Fruit fly (Drosophila melanogaster) whole organism, embryonic: Measurements from ENCODE around the gene mldr.

Experiments
- Ada2b ChIP-seq: fragments of 200-800 bp; sonication (Bioruptor generic); IDR thresholded peaks from 2 replicates; pipeline ENCODE4 v1.3.6; 2022; ENCODE audit warnings: missing biosample characterization, missing genetic modification characterization
- Atf-2 ChIP-seq: fragments of 200-800 bp; sonication (Bioruptor generic); optimal IDR thresholded peaks from 2 replicates; lab custom pipeline; 2016; ENCODE audit warnings: missing biosample characterization, missing genetic modification characterization
- C15 ChIP-seq: fragments of 200-800 bp; sonication (Bioruptor generic); IDR thresholded peaks from 3 replicates; pipeline ENCODE4 v1.3.6; 2022; ENCODE audit warnings: missing biosample characterization, missing genetic modification characterization
- CG10274 ChIP-seq: fragments of 200-800 bp; sonication (Bioruptor generic); optimal IDR thresholded peaks from 3 replicates; lab custom pipeline; 2017; ENCODE audit warnings: missing biosample characterization, mild to moderate bottlenecking, missing genetic modification characterization
- CG11723 ChIP-seq: fragments of 200-800 bp; sonication (Bioruptor generic); optimal IDR thresholded peaks from 2 replicates; lab custom pipeline; 2017; ENCODE audit warnings: missing biosample characterization, mild to moderate bottlenecking, missing genetic modification characterization
- CG12071 ChIP-seq: fragments of 200-800 bp; sonication (Bioruptor generic); optimal IDR thresholded peaks from 3 replicates; lab custom pipeline; 2018; ENCODE audit warnings: missing biosample characterization, mild to moderate bottlenecking, missing genetic modification characterization
- CG13287 ChIP-seq: fragments of 200-800 bp; sonication (Bioruptor generic); IDR thresholded peaks from 2 replicates; pipeline ENCODE4 v1.3.6; 2022; ENCODE audit warnings: missing biosample characterization, missing genetic modification characterization; ENCODE audit not compliant: partially characterized antibody
- CG13894 ChIP-seq: fragments of 200-800 bp; sonication (Bioruptor generic); optimal IDR thresholded peaks from 3 replicates; lab custom pipeline; 2018; ENCODE audit warnings: missing biosample characterization, mild to moderate bottlenecking, missing genetic modification characterization, moderate library complexity
- CG1529 ChIP-seq: fragments of 200-800 bp; sonication (Bioruptor generic); optimal IDR thresholded peaks from 3 replicates; lab custom pipeline; 2018; ENCODE audit warnings: missing biosample characterization, missing genetic modification characterization
- CG17328 ChIP-seq: fragments of 200-800 bp; sonication (Bioruptor generic); IDR thresholded peaks from 2 replicates; pipeline ENCODE4 v1.3.6; 2022; ENCODE audit warnings: missing biosample characterization, missing genetic modification characterization
- CG30020 ChIP-seq: fragments of 200-800 bp; optimal IDR thresholded peaks from 2 replicates; lab custom pipeline; 2019; ENCODE audit warnings: missing biosample characterization, mild to moderate bottlenecking, missing genetic modification characterization, moderate library complexity
- CG3065 ChIP-seq: fragments of 200-800 bp; sonication (Bioruptor generic); optimal IDR thresholded peaks from 2 replicates; lab custom pipeline; 2016; ENCODE audit warnings: missing biosample characterization, missing genetic modification characterization
- CG31224 ChIP-seq: fragments of 200-800 bp; sonication (Bioruptor generic); IDR thresholded peaks from 2 replicates; pipeline ENCODE4 v1.3.6; 2022; ENCODE audit warnings: missing biosample characterization, missing genetic modification characterization
- CG3281 ChIP-seq: fragments of 200-800 bp; sonication (Bioruptor generic); optimal IDR thresholded peaks from 3 replicates; lab custom pipeline; 2017; ENCODE audit warnings: missing biosample characterization, mild to moderate bottlenecking, missing genetic modification characterization
- CG4360 ChIP-seq: fragments of 200-800 bp; sonication (Bioruptor generic); IDR thresholded peaks from 2 replicates; pipeline ENCODE4 v1.3.6; 2022; ENCODE audit warnings: missing biosample characterization, missing genetic modification characterization
- CG43689 ChIP-seq: fragments of 200-800 bp; sonication (Bioruptor generic); IDR thresholded peaks from 2 replicates; pipeline ENCODE4 v1.3.6; 2022; ENCODE audit warnings: missing biosample characterization, missing genetic modification characterization
- CG5180 ChIP-seq: fragments of 200-800 bp; sonication (Bioruptor generic); optimal IDR thresholded peaks from 3 replicates; lab custom pipeline; 2017; ENCODE audit warnings: missing biosample characterization, missing genetic modification characterization, mild to moderate bottlenecking, moderate library complexity, missing genetic modification reagents
- CG6683 ChIP-seq: fragments of 200-800 bp; sonication (Bioruptor generic); optimal IDR thresholded peaks from 2 replicates; lab custom pipeline; 2017; ENCODE audit warnings: missing biosample characterization, mild to moderate bottlenecking, missing genetic modification characterization, missing genetic modification reagents
- CG7556 ChIP-seq: fragments of 200-800 bp; sonication (Bioruptor generic); optimal IDR thresholded peaks from 2 replicates; lab custom pipeline; 2017; ENCODE audit warnings: missing biosample characterization, mild to moderate bottlenecking, missing genetic modification characterization
- CG8388 ChIP-seq: fragments of 200-800 bp; sonication (Bioruptor generic); optimal IDR thresholded peaks from 2 replicates; lab custom pipeline; 2019; ENCODE audit warnings: missing biosample characterization, mild to moderate bottlenecking, missing genetic modification characterization, moderate library complexity
- CG9817 ChIP-seq: fragments of 200-800 bp; sonication (Bioruptor generic); optimal IDR thresholded peaks from 2 replicates; lab custom pipeline; 2018; ENCODE audit warnings: missing biosample characterization, mild to moderate bottlenecking, missing genetic modification characterization, moderate library complexity
- CG9876 ChIP-seq: fragments of 200-800 bp; sonication (Bioruptor generic); optimal IDR thresholded peaks from 2 replicates; lab custom pipeline; 2016; ENCODE audit warnings: missing biosample characterization, missing genetic modification characterization
- CG9932 ChIP-seq: fragments of 200-800 bp; sonication (Bioruptor generic); IDR thresholded peaks from 2 replicates; pipeline ENCODE4 v1.3.6; 2022; ENCODE audit warnings: missing biosample characterization, missing genetic modification characterization
- Dip3 ChIP-seq: fragments of 200-800 bp; sonication (Bioruptor generic); optimal IDR thresholded peaks from 3 replicates; lab custom pipeline; 2016; ENCODE audit warnings: missing biosample characterization, missing genetic modification characterization
- Ets65A ChIP-seq: fragments of 200-800 bp; sonication (Bioruptor generic); peaks from one replicate; lab custom pipeline; 2016; ENCODE audit warnings: missing biosample characterization, missing genetic modification characterization
- Fer2 ChIP-seq: fragments of 200-800 bp; sonication (Bioruptor generic); optimal IDR thresholded peaks from 2 replicates; lab custom pipeline; 2018; ENCODE audit warnings: missing biosample characterization, mild to moderate bottlenecking, missing genetic modification characterization, moderate library complexity
- HLH3B ChIP-seq: fragments of 200-800 bp; sonication (Bioruptor generic); IDR thresholded peaks from 2 replicates; pipeline ENCODE4 v1.3.6; 2022; ENCODE audit warnings: missing biosample characterization, missing genetic modification characterization
- Hsf ChIP-seq: fragments of 200-800 bp; sonication (Bioruptor generic); optimal IDR thresholded peaks from 3 replicates; lab custom pipeline; 2016; ENCODE audit warnings: missing biosample characterization, missing genetic modification characterization
- Med ChIP-seq: fragments of 200-800 bp; sonication (Bioruptor generic); peaks from one replicate; lab custom pipeline; 2016; ENCODE audit warnings: missing biosample characterization, missing genetic modification characterization, mild to moderate bottlenecking, inconsistent platforms, moderate library complexity
- Meics ChIP-seq: fragments of 200-800 bp; sonication (Bioruptor generic); optimal IDR thresholded peaks from 2 replicates; lab custom pipeline; 2017; ENCODE audit warnings: missing biosample characterization, mild to moderate bottlenecking, missing genetic modification characterization
- Neu2 ChIP-seq: fragments of 200-800 bp; sonication (Bioruptor generic); optimal IDR thresholded peaks from 3 replicates; lab custom pipeline; 2016; ENCODE audit warnings: missing biosample characterization, missing genetic modification characterization, borderline replicate concordance
- Nf-YB ChIP-seq: fragments of 200-800 bp; sonication (Bioruptor generic); optimal IDR thresholded peaks from 3 replicates; lab custom pipeline; 2019; ENCODE audit warnings: missing biosample characterization, mild to moderate bottlenecking, missing genetic modification characterization, moderate library complexity
- PHDP ChIP-seq: fragments of 200-800 bp; sonication (Bioruptor generic); optimal IDR thresholded peaks from 3 replicates; lab custom pipeline; 2018; ENCODE audit warnings: missing biosample characterization, mild to moderate bottlenecking, missing genetic modification characterization, moderate library complexity
- Ptx1 ChIP-seq: fragments of 200-800 bp; sonication (Bioruptor generic); IDR thresholded peaks from 2 replicates; pipeline ENCODE4 v1.3.6; 2022; ENCODE audit warnings: missing biosample characterization, missing genetic modification characterization
- bab2 ChIP-seq: fragments of 200-800 bp; sonication (Bioruptor generic); optimal IDR thresholded peaks from 2 replicates; lab custom pipeline; 2016; ENCODE audit warnings: missing biosample characterization, missing genetic modification characterization
- chm ChIP-seq: fragments of 200-800 bp; sonication (Bioruptor generic); IDR thresholded peaks from 2 replicates; pipeline ENCODE4 v1.3.6; 2022; ENCODE audit warnings: missing biosample characterization, missing genetic modification characterization
- dmrt99B ChIP-seq: fragments of 200-800 bp; sonication (Bioruptor generic); optimal IDR thresholded peaks from 2 replicates; lab custom pipeline; 2018; ENCODE audit warnings: missing biosample characterization, mild to moderate bottlenecking, missing genetic modification characterization, moderate library complexity
- gce ChIP-seq: fragments of 200-800 bp; sonication (Bioruptor generic); IDR thresholded peaks from 3 replicates; pipeline ENCODE4 v1.3.6; 2022; ENCODE audit warnings: missing biosample characterization, missing genetic modification characterization
- grau ChIP-seq: fragments of 200-800 bp; optimal IDR thresholded peaks from 3 replicates; lab custom pipeline; 2019; ENCODE audit warnings: missing biosample characterization, mild to moderate bottlenecking, missing genetic modification characterization, moderate library complexity
- hb ChIP-seq: fragments of 200-800 bp; sonication (Bioruptor generic); IDR thresholded peaks from 3 replicates; pipeline ENCODE4 v1.3.6; 2022; ENCODE audit warnings: missing biosample characterization, missing genetic modification characterization; ENCODE audit not compliant: partially characterized antibody
- lmd ChIP-seq: fragments of 200-800 bp; sonication (Bioruptor generic); IDR thresholded peaks from 2 replicates; pipeline ENCODE4 v1.3.6; 2022; ENCODE audit warnings: missing biosample characterization, missing genetic modification characterization
- odd ChIP-seq: fragments of 200-800 bp; sonication (Bioruptor generic); optimal IDR thresholded peaks from 2 replicates; lab custom pipeline; 2017; ENCODE audit warnings: missing biosample characterization, mild to moderate bottlenecking, missing genetic modification characterization
- otp ChIP-seq: fragments of 200-800 bp; sonication (Bioruptor generic); IDR thresholded peaks from 3 replicates; pipeline ENCODE4, ENCODE4 v1.3.6; 2022; ENCODE audit warnings: missing biosample characterization, missing genetic modification characterization
- pan ChIP-seq, 4 experiments: fragments of >200 bp in 3 of 4; fragments of 200-800 bp in 1 of 4; sonication (Bioruptor generic) in 1 of 4; optimal IDR thresholded peaks in 3 of 4; IDR thresholded peaks in 1 of 4; 2 replicates each; pipeline versions ENCODE4 v1.3.6 to Lab custom; 2017 to 2022; ENCODE audit warnings: missing biosample characterization in 2 of 4, missing genetic modification characterization in 2 of 4, mixed read lengths in 1 of 4
- phol ChIP-seq: fragments of 200-800 bp; sonication (Bioruptor generic); optimal IDR thresholded peaks from 3 replicates; lab custom pipeline; 2018; ENCODE audit warnings: missing biosample characterization, mild to moderate bottlenecking, missing genetic modification characterization, moderate library complexity
- row ChIP-seq: fragments of 200-800 bp; sonication (Bioruptor generic); IDR thresholded peaks from 3 replicates; pipeline ENCODE4 v1.3.6; 2022; ENCODE audit warnings: missing biosample characterization, missing genetic modification characterization
- sob ChIP-seq: fragments of 200-800 bp; sonication (Bioruptor generic); IDR thresholded peaks from 2 replicates; pipeline ENCODE4 v1.3.6; 2022; ENCODE audit warnings: missing biosample characterization, missing genetic modification characterization
- tio ChIP-seq: fragments of 200-800 bp; sonication (Bioruptor generic); optimal IDR thresholded peaks from 2 replicates; lab custom pipeline; 2017; ENCODE audit warnings: missing biosample characterization, missing genetic modification characterization, inconsistent platforms
- ttk ChIP-seq: fragments of 200-800 bp; sonication (Bioruptor generic); IDR thresholded peaks from 2 replicates; pipeline ENCODE4 v2.1.2; 2022; ENCODE audit warnings: missing biosample characterization, missing genetic modification characterization
- zfh2 ChIP-seq: fragments of 200-800 bp; sonication (Bioruptor generic); optimal IDR thresholded peaks from 2 replicates; lab custom pipeline; 2016; ENCODE audit warnings: missing biosample characterization, missing genetic modification characterization

Gene mldr

DNA sequence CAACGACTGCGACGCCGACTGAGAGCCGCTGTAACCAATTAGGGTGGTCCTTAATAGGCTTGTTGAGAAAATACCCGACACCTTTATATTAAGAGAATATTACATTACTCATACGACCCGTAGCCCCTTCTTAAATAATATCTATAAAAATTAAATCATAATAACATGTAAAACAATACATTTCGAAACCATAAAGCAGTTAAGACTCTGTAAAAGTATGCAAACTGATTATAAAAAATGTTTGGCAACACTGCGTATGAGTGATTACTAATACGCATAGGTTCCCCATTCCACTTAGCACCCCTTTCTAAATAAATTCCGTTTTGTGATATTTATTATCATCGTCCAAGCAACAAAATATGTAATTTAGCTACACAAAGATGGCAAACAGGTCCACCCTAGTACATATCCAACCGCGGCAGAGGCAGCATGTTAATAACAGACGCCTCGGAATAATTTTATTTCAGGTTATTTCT, 49.5 kb downstream of the mldr start (continued):
- TF ChIP-seq CG5180 (GFP tag; lab: Kevin White, UChicago) = peak; percentile 72
- TF ChIP-seq phol = peak; percentile 82
- TF ChIP-seq grau = peak; percentile 85
- TF ChIP-seq gce (GFP tag; lab: Robert Waterston, UW) = no peak
- no peak for TF ChIP-seq CG43689 (GFP tag; lab: Robert Waterston, UW)
- TF ChIP-seq HLH3B (GFP tag; lab: Robert Waterston, UW) = peak; percentile 40
- TF ChIP-seq sob = peak; percentile 39
- peak; percentile 88 for TF ChIP-seq dmrt99B
- TF ChIP-seq Neu2 (GFP tag; lab: Kevin White, UChicago) = no peak
- no peak for TF ChIP-seq Atf-2 (GFP tag; lab: Kevin White, UChicago)
- peak; percentile 70 for TF ChIP-seq Ets65A (GFP tag; lab: Kevin White, UChicago)
- peak; percentile 49; the same call in 1 of the 2 replicates for TF ChIP-seq CG31224
- peak; percentile 57 for TF ChIP-seq CG6683
- no peak for TF ChIP-seq C15 (GFP tag; lab: Robert Waterston, UW)
- TF ChIP-seq CG7556 (GFP tag; lab: Kevin White, UChicago) = peak; percentile 88
- peak; percentile 54; the same call in 1 of the 2 replicates for TF ChIP-seq ttk (GFP tag; lab: Robert Waterston, UW)
- TF ChIP-seq hb = no peak
- TF ChIP-seq CG1529 (GFP tag; lab: Kevin White, UChicago) = peak; percentile 74
- 0 out of 2 replicates have a peak, but pooled peaks have one; percentile 8 for TF ChIP-seq CG4360 (GFP tag; lab: Robert Waterston, UW)
- TF ChIP-seq CG11723 = peak; percentile 79
- TF ChIP-seq CG13287 (GFP tag; lab: Robert Waterston, UW) = no peak
- peak; percentile 61 for TF ChIP-seq CG8388
- TF ChIP-seq pan (optimal IDR thresholded peaks at IDR 0.05; lab: Kevin White, UChicago) = no peak
- TF ChIP-seq pan (GFP tag; optimal IDR thresholded peaks at IDR 0.05 in 1 of 2, IDR thresholded peaks at IDR 0.05 in 1 of 2) = peak in 1 of 2 experiments; percentile 38
- peak; percentile 90 for TF ChIP-seq CG3281 (GFP tag; lab: Kevin White, UChicago)
- no peak for TF ChIP-seq CG17328
- peak; percentile 49 for TF ChIP-seq zfh2 (GFP tag; lab: Kevin White, UChicago)
- TF ChIP-seq Med (GFP tag; lab: Kevin White, UChicago) = peak; percentile 81
- peak; percentile 69; the same call in 2 of the 3 replicates for TF ChIP-seq row (GFP tag; lab: Robert Waterston, UW)
- no peak for TF ChIP-seq otp (GFP tag; lab: Robert Waterston, UW)
- TF ChIP-seq CG9932 (GFP tag; lab: Robert Waterston, UW) = peak; percentile 66
- peak; percentile 67 for TF ChIP-seq Ptx1
- peak; percentile 6 for TF ChIP-seq bab2
- TF ChIP-seq Fer2 (tag; lab: Kevin White, UChicago) = peak; percentile 46
- TF ChIP-seq tio = peak; percentile 73
- TF ChIP-seq Dip3 (GFP tag; lab: Kevin White, UChicago) = peak; percentile 34
- TF ChIP-seq lmd = peak; percentile 58
- TF ChIP-seq Nf-YB (GFP tag; lab: Kevin White, UChicago) = peak; percentile 69
- peak; percentile 77 for TF ChIP-seq PHDP (tag; lab: Kevin White, UChicago)
- no peak for TF ChIP-seq chm (GFP tag; lab: Robert Waterston, UW)
- peak; percentile 89 for TF ChIP-seq Meics (GFP tag; lab: Kevin White, UChicago)
- no peak for TF ChIP-seq CG9876
- peak; percentile 42 for TF ChIP-seq CG12071 (GFP tag; lab: Kevin White, UChicago)
- 0 out of 2 replicates have a peak, but pooled peaks have one; percentile 7 for TF ChIP-seq Ada2b
- no peak for TF ChIP-seq CG3065
- peak; percentile 49 for TF ChIP-seq Hsf (GFP tag; lab: Kevin White, UChicago)
- TF ChIP-seq CG10274 (GFP tag; lab: Kevin White, UChicago) = peak; percentile 52
- peak; percentile 44 for TF ChIP-seq CG13894 (tag; lab: Kevin White, UChicago)
- TF ChIP-seq CG9817 (tag; lab: Kevin White, UChicago) = peak; percentile 54
- TF ChIP-seq odd = peak; percentile 87
- TF ChIP-seq CG30020 (tag; lab: Kevin White, UChicago) = peak; percentile 34
